Fruit fly (Drosophila melanogaster) whole organism, prepupa: ENCODE results near the gene CG34298.

Experiments
- Blimp-1 ChIP-seq: fragments of 200-800 bp; sonication (Bioruptor generic); optimal IDR thresholded peaks from 3 replicates; lab custom pipeline; 2017; ENCODE audit warnings: missing biosample characterization, missing genetic modification characterization, mild to moderate bottlenecking, moderate library complexity, missing genetic modification reagents
- CG10631 ChIP-seq: fragments of 200-800 bp; sonication (Bioruptor generic); optimal IDR thresholded peaks from 2 replicates; lab custom pipeline; 2016; ENCODE audit warnings: missing biosample characterization, missing genetic modification characterization

DNA sequence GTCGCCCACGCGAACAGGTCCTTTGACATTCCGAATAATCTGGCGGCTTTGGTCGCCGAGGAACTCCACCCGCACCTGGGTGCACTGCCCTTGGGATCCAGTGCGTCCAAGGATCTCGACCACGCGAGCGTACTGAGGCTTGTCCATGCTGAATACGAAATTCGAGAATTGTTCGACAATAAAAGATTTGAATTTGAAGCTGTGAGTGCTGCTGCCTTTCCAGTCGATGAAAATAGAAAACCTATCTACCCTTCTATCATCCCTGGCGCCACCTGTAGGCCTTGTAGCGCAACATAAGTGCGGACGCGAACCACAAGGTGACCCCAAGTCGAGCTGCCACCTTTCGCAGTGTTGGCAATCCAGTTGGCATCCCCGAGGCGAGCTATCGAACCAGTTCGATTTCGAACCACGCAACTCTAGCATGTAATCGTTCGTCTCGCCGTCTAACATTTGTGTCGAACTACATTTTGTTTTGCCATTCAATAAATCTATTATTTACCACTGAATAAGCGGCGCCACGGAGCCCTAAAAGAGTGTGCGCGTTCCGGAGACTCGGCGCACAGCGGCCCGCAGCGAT, 22.9 kb downstream of the CG34298 start, which contains the start of the genes RpS28a and Axn:
- TF ChIP-seq Blimp-1 (GFP tag; lab: Kevin White, UChicago) = no peak
- no peak for TF ChIP-seq CG10631
